Fruit fly (Drosophila melanogaster) whole organism, wandering third instar larva: Measurements from ENCODE around the gene zye.

Source experiments
- Abd-B ChIP-seq: fragments of >200 bp; optimal IDR thresholded peaks from 2 replicates; lab custom pipeline; 2017; ENCODE audit warnings: missing biosample characterization, missing genetic modification characterization
- CrebA ChIP-seq: fragments of 200-800 bp; sonication (Bioruptor generic); optimal IDR thresholded peaks from 2 replicates; lab custom pipeline; 2016; ENCODE audit warnings: missing biosample characterization, mild to moderate bottlenecking, missing genetic modification characterization, borderline replicate concordance
- Hr78 ChIP-seq: fragments of >200 bp; optimal IDR thresholded peaks from 2 replicates; lab custom pipeline; 2017; ENCODE audit warnings: missing biosample characterization, missing genetic modification characterization
- brk ChIP-seq: fragments of 200-800 bp; sonication (Bioruptor generic); optimal IDR thresholded peaks from 2 replicates; lab custom pipeline; 2016; ENCODE audit warnings: missing biosample characterization, mild to moderate bottlenecking, missing genetic modification characterization
- dmrt93B ChIP-seq: fragments of 200-800 bp; sonication (Bioruptor generic); optimal IDR thresholded peaks from 2 replicates; lab custom pipeline; 2018; ENCODE audit warnings: missing biosample characterization, mild to moderate bottlenecking, missing genetic modification characterization
- ey ChIP-seq: fragments of 200-800 bp; sonication (Bioruptor generic); optimal IDR thresholded peaks from 2 replicates; lab custom pipeline; 2016; ENCODE audit warnings: missing biosample characterization, missing genetic modification characterization
- foxo ChIP-seq, 2 experiments: fragments of 200-800 bp; sonication (Bioruptor generic); optimal IDR thresholded peaks; 2 replicates in 1 of 2; 3 replicates in 1 of 2; lab custom pipeline; 2016 to 2017; ENCODE audit warnings: missing biosample characterization in 2 of 2, missing genetic modification characterization in 2 of 2
- fru ChIP-seq: fragments of 200-800 bp; sonication (Bioruptor generic); optimal IDR thresholded peaks from 3 replicates; lab custom pipeline; 2016; ENCODE audit warnings: missing biosample characterization, mild to moderate bottlenecking, missing genetic modification characterization
- h ChIP-seq: fragments of 200-800 bp; sonication (Bioruptor generic); optimal IDR thresholded peaks from 3 replicates; lab custom pipeline; 2016; ENCODE audit warnings: missing biosample characterization, mild to moderate bottlenecking, missing genetic modification characterization
- psq ChIP-seq: fragments of 200-800 bp; sonication (Bioruptor generic); optimal IDR thresholded peaks from 3 replicates; lab custom pipeline; 2017; ENCODE audit warnings: missing biosample characterization, mild to moderate bottlenecking, missing genetic modification characterization, moderate library complexity

- TF ChIP-seq psq (GFP tag; lab: Kevin White, UChicago) (no peak), foxo (GFP tag; optimal IDR thresholded peaks at IDR 0.05; lab: Kevin White, UChicago) (no peak), CrebA (GFP tag; lab: Kevin White, UChicago) (no peak), brk (no peak), fru (GFP tag; lab: Kevin White, UChicago) (no peak), Abd-B (GFP tag; lab: Kevin White, UChicago) (no peak), Hr78 (GFP tag; lab: Kevin White, UChicago) (no peak), dmrt93B (no peak), ey (GFP tag; lab: Kevin White, UChicago) (no peak), h (GFP tag; lab: Kevin White, UChicago) (no peak)
These were observed 8.0 kb upstream of the zye start for dm6 chr3L:20405337-20405887.
